Worm (Caenorhabditis elegans) whole organism, L4 larva: Measurements from ENCODE around the gene cyp-25A2.

Experiments used
- F44E2.7 ChIP-seq: fragments of 200-800 bp; sonication (Bioruptor generic); IDR thresholded peaks from 2 replicates; pipeline ENCODE4 v2.1.2; 2022; ENCODE audit warnings: missing genetic modification characterization, missing compliant biosample characterization
- Y48G9A.11 ChIP-seq: fragments of 200-800 bp; sonication (Bioruptor generic); IDR thresholded peaks from 2 replicates; pipeline ENCODE4 v1.3.6; 2022; ENCODE audit warnings: missing genetic modification reagents, missing genetic modification characterization, missing compliant biosample characterization
- Y75B8A.6 ChIP-seq: fragments of 200-800 bp; sonication (Bioruptor generic); IDR thresholded peaks from 2 replicates; pipeline ENCODE4 v1.3.6; 2022; ENCODE audit warnings: missing genetic modification reagents, missing genetic modification characterization, missing compliant biosample characterization
- aha-1 ChIP-seq: fragments of 150-350 bp; peaks from one replicate; lab custom pipeline; 2014; ENCODE audit warnings: missing biosample characterization, missing genetic modification characterization
- arid-1 ChIP-seq: fragments of 200-800 bp; sonication (Bioruptor generic); conservative IDR thresholded peaks from 2 replicates; pipeline ENCODE4 v1.3.6; 2022; ENCODE audit warnings: missing genetic modification reagents, missing genetic modification characterization, missing compliant biosample characterization
- ceh-28 ChIP-seq: fragments of 150-350 bp; optimal IDR thresholded peaks from 2 replicates; lab custom pipeline; 2014; ENCODE audit warnings: missing biosample characterization, missing genetic modification reagents, missing genetic modification characterization
- daf-12 ChIP-seq: fragments of 150-350 bp; optimal IDR thresholded peaks from 2 replicates; lab custom pipeline; 2014; ENCODE audit warnings: missing biosample characterization, missing genetic modification reagents, missing genetic modification characterization
- daf-16 ChIP-seq, 3 experiments: sonication (generic microtip); optimal IDR thresholded peaks; 2 replicates each; lab custom pipeline; 2016 to 2017; ENCODE audit warnings: missing genetic modification characterization in 3 of 3, missing genetic modification reagents in 3 of 3, mild to moderate bottlenecking in 2 of 3, missing compliant biosample characterization in 2 of 3, missing biosample characterization in 1 of 3, moderate library complexity in 1 of 3
- dmd-6 ChIP-seq: fragments of 200-800 bp; sonication (Bioruptor generic); IDR thresholded peaks from 2 replicates; pipeline ENCODE4 v1.3.6; 2022; ENCODE audit warnings: missing genetic modification reagents, missing genetic modification characterization, missing compliant biosample characterization
- dve-1 ChIP-seq: sonication (generic microtip); optimal IDR thresholded peaks from 2 replicates; lab custom pipeline; 2017; ENCODE audit warnings: antibody characterized with exemption, mild to moderate bottlenecking, missing genetic modification characterization, missing compliant biosample characterization; ENCODE audit not compliant: insufficient read depth
- egl-43 ChIP-seq: fragments of 200-800 bp; sonication (Bioruptor generic); IDR thresholded peaks from 2 replicates; pipeline ENCODE4 v1.3.6; 2022; ENCODE audit warnings: missing genetic modification reagents, missing genetic modification characterization, missing compliant biosample characterization
- hlh-11 ChIP-seq: fragments of 200-800 bp; sonication (Bioruptor generic); optimal IDR thresholded peaks from 2 replicates; lab custom pipeline; 2018; ENCODE audit warnings: mild to moderate bottlenecking, missing genetic modification characterization, missing compliant biosample characterization
- hlh-30 ChIP-seq: sonication (generic microtip); optimal IDR thresholded peaks from 2 replicates; lab custom pipeline; 2017; ENCODE audit warnings: antibody characterized with exemption, mild to moderate bottlenecking, missing genetic modification characterization, missing compliant biosample characterization; ENCODE audit not compliant: insufficient read depth
- hmg-1.1 ChIP-seq: fragments of 200-800 bp; sonication (Bioruptor generic); IDR thresholded peaks from 2 replicates; pipeline ENCODE4 v1.3.6; 2022; ENCODE audit warnings: missing genetic modification reagents, missing genetic modification characterization, missing compliant biosample characterization
- jun-1 ChIP-seq: fragments of 150-350 bp; optimal IDR thresholded peaks from 2 replicates; lab custom pipeline; 2014; ENCODE audit warnings: missing biosample characterization, missing genetic modification reagents, missing genetic modification characterization
- lin-1 ChIP-seq: fragments of 200-800 bp; sonication (Bioruptor generic); IDR thresholded peaks from 2 replicates; pipeline ENCODE4 v1.3.6; 2022; ENCODE audit warnings: missing genetic modification reagents, missing genetic modification characterization, missing compliant biosample characterization
- lin-29 ChIP-seq: fragments of 200-800 bp; sonication (Bioruptor generic); IDR thresholded peaks from 2 replicates; pipeline ENCODE4 v1.3.6; 2022; ENCODE audit warnings: missing genetic modification reagents, missing genetic modification characterization, missing compliant biosample characterization
- lin-39 ChIP-seq: fragments of 150-350 bp; optimal IDR thresholded peaks from 2 replicates; lab custom pipeline; 2014; ENCODE audit warnings: missing biosample characterization, missing genetic modification reagents, missing genetic modification characterization
- madf-5 ChIP-seq, 2 experiments: fragments of 200-800 bp; sonication (Bioruptor generic); IDR thresholded peaks; 2 replicates each; pipeline ENCODE4 v1.3.6; 2022; ENCODE audit warnings: missing compliant biosample characterization in 2 of 2, missing genetic modification characterization in 2 of 2
- madf-9 ChIP-seq: fragments of 200-800 bp; sonication (Bioruptor generic); conservative IDR thresholded peaks from 2 replicates; pipeline ENCODE4 v1.3.6; 2022; ENCODE audit warnings: missing genetic modification reagents, missing genetic modification characterization, missing compliant biosample characterization
- mdt-29 ChIP-seq: fragments of 200-800 bp; sonication (Bioruptor generic); IDR thresholded peaks from 2 replicates; pipeline ENCODE4 v1.3.6; 2022; ENCODE audit warnings: missing genetic modification reagents, missing genetic modification characterization, missing compliant biosample characterization
- mes-2 ChIP-seq: sonication (generic microtip); optimal IDR thresholded peaks from 2 replicates; lab custom pipeline; 2016; ENCODE audit warnings: missing genotype, mild to moderate bottlenecking, missing genetic modification characterization, missing compliant biosample characterization; ENCODE audit not compliant: poor library complexity, severe bottlenecking
- mxl-3 ChIP-seq: fragments of 200-800 bp; sonication (Bioruptor generic); optimal IDR thresholded peaks from 2 replicates; lab custom pipeline; 2018; ENCODE audit warnings: mild to moderate bottlenecking, missing genetic modification characterization, missing compliant biosample characterization
- nhr-10 ChIP-seq: fragments of 150-350 bp; optimal IDR thresholded peaks from 2 replicates; lab custom pipeline; 2014; ENCODE audit warnings: missing biosample characterization, missing genetic modification characterization
- nhr-102 ChIP-seq: sonication (generic microtip); optimal IDR thresholded peaks from 2 replicates; lab custom pipeline; 2016; ENCODE audit warnings: mild to moderate bottlenecking, missing genetic modification characterization, moderate library complexity, missing compliant biosample characterization
- nhr-11 ChIP-seq: fragments of 150-350 bp; optimal IDR thresholded peaks from 2 replicates; lab custom pipeline; 2014; ENCODE audit warnings: missing biosample characterization, missing genetic modification characterization
- nhr-111 ChIP-seq: fragments of 200-800 bp; sonication (Bioruptor generic); optimal IDR thresholded peaks from 2 replicates; lab custom pipeline; 2018; ENCODE audit warnings: mild to moderate bottlenecking, missing genetic modification characterization, missing compliant biosample characterization
- nhr-6 ChIP-seq: fragments of 150-350 bp; optimal IDR thresholded peaks from 2 replicates; lab custom pipeline; 2014; ENCODE audit warnings: missing biosample characterization, missing genetic modification characterization
- pha-4 ChIP-seq, 2 experiments: fragments of 150-350 bp in 1 of 2; fragments of 200-800 bp in 1 of 2; sonication (Bioruptor generic) in 1 of 2; IDR thresholded peaks in 1 of 2; optimal IDR thresholded peaks in 1 of 2; 2 replicates each; pipeline versions ENCODE4 v1.3.6 to Lab custom; 2014 to 2022; ENCODE audit warnings: missing genetic modification characterization in 2 of 2, missing genetic modification reagents in 2 of 2, missing biosample characterization in 1 of 2, missing compliant biosample characterization in 1 of 2
- rbr-2 ChIP-seq: sonication (generic microtip); optimal IDR thresholded peaks from 2 replicates; lab custom pipeline; 2016; ENCODE audit warnings: missing genotype, missing genetic modification characterization, missing compliant biosample characterization
- set-16 ChIP-seq: fragments of 200-800 bp; sonication (Bioruptor generic); IDR thresholded peaks from 2 replicates; pipeline ENCODE4 v1.3.6; 2022; ENCODE audit warnings: missing genetic modification reagents, missing genetic modification characterization, missing compliant biosample characterization
- skn-1 ChIP-seq: fragments of 150-350 bp; optimal IDR thresholded peaks from 2 replicates; lab custom pipeline; 2014; ENCODE audit warnings: missing biosample characterization, missing genetic modification characterization
- tra-1 ChIP-seq: fragments of 200-800 bp; sonication (Bioruptor generic); IDR thresholded peaks from 2 replicates; pipeline ENCODE4 v1.3.6; 2022; ENCODE audit warnings: missing genetic modification reagents, missing genetic modification characterization, missing compliant biosample characterization
- unc-62 ChIP-seq, 3 experiments: fragments of 150-350 bp in 1 of 3; sonication (generic microtip); optimal IDR thresholded peaks in 2 of 3; peaks in 1 of 3; 1 replicate in 1 of 3; 2 replicates in 2 of 3; lab custom pipeline; 2014 to 2017; ENCODE audit warnings: missing biosample characterization in 3 of 3, missing genetic modification characterization in 3 of 3, missing genetic modification reagents in 3 of 3, missing genotype in 1 of 3
- vab-7 ChIP-seq: fragments of 200-800 bp; sonication (Bioruptor generic); IDR thresholded peaks from 2 replicates; pipeline ENCODE4 v1.3.6; 2022; ENCODE audit warnings: missing genetic modification reagents, missing genetic modification characterization, missing compliant biosample characterization
- zag-1 ChIP-seq: fragments of 150-350 bp; optimal IDR thresholded peaks from 2 replicates; lab custom pipeline; 2014; ENCODE audit warnings: missing biosample characterization, missing genetic modification characterization
- ztf-11 ChIP-seq: fragments of 150-350 bp; optimal IDR thresholded peaks from 2 replicates; lab custom pipeline; 2014; ENCODE audit warnings: missing biosample characterization, missing genetic modification characterization

The cyp-25A2 gene

ce11 chrIII:3797180-3798026 is 37.6 kb upstream of the cyp-25A2 start (continued):
- TF ChIP-seq madf-5 (GFP tag; IDR thresholded peaks at IDR 0.05; lab: Robert Waterston, UW) (no peak), lin-39 (tag; lab: Kevin White, UChicago) (no peak), nhr-102 (tag; lab: Kevin White, UChicago) (no peak), dve-1 (peak; percentile 30), hlh-11 (tag; lab: Kevin White, UChicago) (peak; percentile 52), unc-62 (GFP tag; optimal IDR thresholded peaks at IDR 0.05 in 1 of 2; lab: Kevin White, UChicago) (peak in 1 of 2 experiments; percentile 95), unc-62 (tag; optimal IDR thresholded peaks at IDR 0.05; lab: Kevin White, UChicago) (no peak), F44E2.7 (GFP tag; lab: Robert Waterston, UW) (no peak), nhr-11 (tag; lab: Kevin White, UChicago) (no peak), nhr-6 (tag; lab: Kevin White, UChicago) (no peak), skn-1 (tag; lab: Kevin White, UChicago) (no peak), mes-2 (tag; lab: Kevin White, UChicago) (peak; percentile 27), zag-1 (tag; lab: Kevin White, UChicago) (no peak), hlh-30 (tag; lab: Kevin White, UChicago) (peak; percentile 85), ceh-28 (tag; lab: Kevin White, UChicago) (no peak), rbr-2 (no peak), daf-16 (GFP tag; optimal IDR thresholded peaks at IDR 0.05; lab: Kevin White, UChicago) (peak in 1 of 2 experiments; percentile 47), daf-16 (tag; optimal IDR thresholded peaks at IDR 0.05; lab: Kevin White, UChicago) (peak; percentile 36), vab-7 (GFP tag; lab: Robert Waterston, UW) (no peak), set-16 (GFP tag; lab: Robert Waterston, UW) (peak; percentile 48; the same call in 1 of the 2 replicates), pha-4 (GFP tag; IDR thresholded peaks at IDR 0.05; lab: Robert Waterston, UW) (peak; percentile 37; the same call in 1 of the 2 replicates), pha-4 (tag; optimal IDR thresholded peaks at IDR 0.05; lab: Kevin White, UChicago) (no peak), dmd-6 (peak; percentile 38; the same call in 1 of the 2 replicates), madf-9 (GFP tag; lab: Robert Waterston, UW) (0 out of 2 replicates have a peak, but pooled peaks have one; percentile 7), daf-12 (no peak), Y75B8A.6 (no peak)

DNA sequence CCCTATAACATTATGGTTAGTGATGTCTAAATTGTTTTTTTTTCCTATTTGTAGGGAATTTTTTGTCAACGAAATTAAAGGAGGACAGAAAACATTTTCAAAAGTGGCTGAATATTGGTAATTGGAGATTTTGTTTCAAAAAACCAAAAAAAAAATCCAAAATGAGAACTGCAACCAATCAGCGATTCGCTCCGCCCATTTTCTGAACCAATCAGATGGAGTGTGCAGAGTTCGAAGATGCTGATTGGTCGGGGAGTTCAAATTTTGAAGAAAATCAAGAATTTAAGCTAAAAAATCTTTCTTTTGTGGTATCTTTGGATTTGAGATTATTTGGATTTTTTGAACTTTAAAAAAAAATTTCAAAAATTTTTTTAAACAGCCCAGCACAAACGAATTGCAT is 36.6 kb upstream of the cyp-25A2 start:
- no peak for TF ChIP-seq aha-1
- TF ChIP-seq lin-29 (GFP tag; lab: Robert Waterston, UW) = no peak
- TF ChIP-seq dve-1 = no peak
- no peak for TF ChIP-seq madf-5 (GFP tag; IDR thresholded peaks at IDR 0.05; lab: Robert Waterston, UW)
- no peak for TF ChIP-seq F44E2.7 (GFP tag; lab: Robert Waterston, UW)
- TF ChIP-seq lin-1 (GFP tag; lab: Robert Waterston, UW) = no peak
- no peak for TF ChIP-seq arid-1 (GFP tag; lab: Robert Waterston, UW)
- no peak for TF ChIP-seq tra-1 (GFP tag; lab: Robert Waterston, UW)
- TF ChIP-seq hmg-1.1 (GFP tag; lab: Robert Waterston, UW) = 0 out of 2 replicates have a peak, but pooled peaks have one; percentile 5
- no peak for TF ChIP-seq Y48G9A.11 (GFP tag; lab: Robert Waterston, UW)
- no peak for TF ChIP-seq daf-12
- TF ChIP-seq nhr-111 (GFP tag; lab: Kevin White, UChicago) = no peak
- TF ChIP-seq pha-4 (GFP tag; IDR thresholded peaks at IDR 0.05; lab: Robert Waterston, UW) = no peak
- no peak for TF ChIP-seq pha-4 (tag; optimal IDR thresholded peaks at IDR 0.05; lab: Kevin White, UChicago)
- TF ChIP-seq jun-1 (tag; lab: Kevin White, UChicago) = no peak
- TF ChIP-seq unc-62 (GFP tag; optimal IDR thresholded peaks at IDR 0.05 in 1 of 2; lab: Kevin White, UChicago) = no peak
- TF ChIP-seq unc-62 (tag; optimal IDR thresholded peaks at IDR 0.05; lab: Kevin White, UChicago) = no peak
- no peak for TF ChIP-seq daf-16 (GFP tag; optimal IDR thresholded peaks at IDR 0.05; lab: Kevin White, UChicago)
- TF ChIP-seq daf-16 (tag; optimal IDR thresholded peaks at IDR 0.05; lab: Kevin White, UChicago) = no peak
- TF ChIP-seq egl-43 (GFP tag; lab: Robert Waterston, UW) = no peak
- no peak for TF ChIP-seq hlh-11 (tag; lab: Kevin White, UChicago)
- no peak for TF ChIP-seq vab-7 (GFP tag; lab: Robert Waterston, UW)
- no peak for TF ChIP-seq ztf-11 (tag; lab: Kevin White, UChicago)
- TF ChIP-seq nhr-11 (tag; lab: Kevin White, UChicago) = no peak
- 0 out of 2 replicates have a peak, but pooled peaks have one; percentile 7 for TF ChIP-seq mdt-29 (GFP tag; lab: Robert Waterston, UW)
- no peak for TF ChIP-seq nhr-10 (tag; lab: Kevin White, UChicago)
- peak; percentile 20 for TF ChIP-seq mxl-3 (GFP tag; lab: Kevin White, UChicago)
- TF ChIP-seq, all 104 proteins: peak for 3
